Worm (Caenorhabditis elegans) whole organism, mixed stage, embryonic: ENCODE measurements around the gene srh-218.

Experiments used
- bed-3 ChIP-seq: fragments of 200-800 bp; sonication (Bioruptor generic); optimal IDR thresholded peaks from 3 replicates; lab custom pipeline; 2018; ENCODE audit warnings: mild to moderate bottlenecking, missing genetic modification characterization, moderate library complexity, missing compliant biosample characterization
- blmp-1 ChIP-seq: fragments of 150-350 bp; optimal IDR thresholded peaks from 2 replicates; lab custom pipeline; 2014; ENCODE audit warnings: missing biosample characterization, missing genetic modification characterization
- ceh-39 ChIP-seq: fragments of 150-350 bp; optimal IDR thresholded peaks from 2 replicates; lab custom pipeline; 2014; ENCODE audit warnings: missing biosample characterization, missing genetic modification characterization
- ceh-83 ChIP-seq: fragments of 200-800 bp; sonication (Bioruptor generic); optimal IDR thresholded peaks from 2 replicates; lab custom pipeline; 2018; ENCODE audit warnings: mild to moderate bottlenecking, missing genetic modification characterization, missing compliant biosample characterization
- ces-1 ChIP-seq: fragments of 150-350 bp; optimal IDR thresholded peaks from 2 replicates; lab custom pipeline; 2014; ENCODE audit warnings: missing biosample characterization, missing genetic modification reagents, missing genetic modification characterization
- cnd-1 ChIP-seq: fragments of 200-800 bp; sonication (Bioruptor generic); optimal IDR thresholded peaks from 2 replicates; lab custom pipeline; 2018; ENCODE audit warnings: mild to moderate bottlenecking, missing genetic modification characterization, missing compliant biosample characterization
- elt-1 ChIP-seq: sonication (generic microtip); optimal IDR thresholded peaks from 2 replicates; lab custom pipeline; 2017; ENCODE audit warnings: missing genetic modification characterization, mild to moderate bottlenecking, missing compliant biosample characterization, antibody characterized with exemption, moderate library complexity, borderline replicate concordance; ENCODE audit not compliant: insufficient read depth
- elt-3 ChIP-seq: fragments of 150-350 bp; optimal IDR thresholded peaks from 2 replicates; lab custom pipeline; 2014; ENCODE audit warnings: missing biosample characterization, missing genetic modification characterization
- flh-1 ChIP-seq: fragments of 200-800 bp; sonication (Bioruptor generic); optimal IDR thresholded peaks from 2 replicates; lab custom pipeline; 2018; ENCODE audit warnings: mild to moderate bottlenecking, missing genetic modification characterization, moderate library complexity, missing compliant biosample characterization
- hlh-1 ChIP-seq: fragments of 150-350 bp; optimal IDR thresholded peaks from 2 replicates; lab custom pipeline; 2014; ENCODE audit warnings: missing biosample characterization, missing genetic modification reagents, missing genetic modification characterization
- lin-13 ChIP-seq: fragments of 150-350 bp; optimal IDR thresholded peaks from 2 replicates; lab custom pipeline; 2014; ENCODE audit warnings: missing biosample characterization, missing genetic modification characterization
- lin-32 ChIP-seq: fragments of 200-800 bp; sonication (Bioruptor generic); optimal IDR thresholded peaks from 2 replicates; lab custom pipeline; 2018; ENCODE audit warnings: mild to moderate bottlenecking, missing genetic modification characterization, missing compliant biosample characterization
- lsy-2 ChIP-seq: fragments of 150-350 bp; optimal IDR thresholded peaks from 2 replicates; lab custom pipeline; 2014; ENCODE audit warnings: missing biosample characterization, missing genetic modification characterization
- mab-5 ChIP-seq: fragments of 150-350 bp; optimal IDR thresholded peaks from 2 replicates; lab custom pipeline; 2014; ENCODE audit warnings: missing biosample characterization, missing genetic modification characterization
- mep-1 ChIP-seq: fragments of 150-350 bp; optimal IDR thresholded peaks from 2 replicates; lab custom pipeline; 2017; ENCODE audit warnings: missing biosample characterization, missing genetic modification reagents, missing genetic modification characterization, inconsistent platforms
- mls-2 ChIP-seq: sonication (generic microtip); optimal IDR thresholded peaks from 2 replicates; lab custom pipeline; 2016; ENCODE audit warnings: mild to moderate bottlenecking, missing genetic modification characterization, moderate library complexity, missing compliant biosample characterization
- nhr-12 ChIP-seq: fragments of 150-350 bp; optimal IDR thresholded peaks from 2 replicates; lab custom pipeline; 2014; ENCODE audit warnings: missing biosample characterization, missing genetic modification characterization
- nhr-2 ChIP-seq: fragments of 150-350 bp; optimal IDR thresholded peaks from 2 replicates; lab custom pipeline; 2014; ENCODE audit warnings: missing biosample characterization, missing genetic modification characterization
- nhr-237 ChIP-seq: fragments of 150-350 bp; optimal IDR thresholded peaks from 2 replicates; lab custom pipeline; 2014; ENCODE audit warnings: missing biosample characterization, missing genetic modification characterization
- nhr-28 ChIP-seq: fragments of 150-350 bp; optimal IDR thresholded peaks from 2 replicates; lab custom pipeline; 2014; ENCODE audit warnings: missing biosample characterization, missing genetic modification characterization
- nhr-76 ChIP-seq: sonication (generic microtip); optimal IDR thresholded peaks from 2 replicates; lab custom pipeline; 2017; ENCODE audit warnings: missing biosample characterization, missing genetic modification characterization
- pha-4 ChIP-seq: fragments of 150-350 bp; optimal IDR thresholded peaks from 2 replicates; lab custom pipeline; 2018; ENCODE audit warnings: missing biosample characterization, missing genetic modification reagents, missing genetic modification characterization
- sem-2 ChIP-seq: fragments of 200-800 bp; sonication (Bioruptor generic); optimal IDR thresholded peaks from 2 replicates; lab custom pipeline; 2018; ENCODE audit warnings: mild to moderate bottlenecking, missing genetic modification characterization, missing compliant biosample characterization
- snpc-4 ChIP-seq: fragments of 150-350 bp; optimal IDR thresholded peaks from 2 replicates; lab custom pipeline; 2014; ENCODE audit warnings: missing biosample characterization, missing genetic modification characterization
- tbx-8 ChIP-seq: fragments of 200-800 bp; sonication (Bioruptor generic); optimal IDR thresholded peaks from 2 replicates; lab custom pipeline; 2018; ENCODE audit warnings: mild to moderate bottlenecking, missing genetic modification characterization, moderate library complexity, missing compliant biosample characterization
- unc-39 ChIP-seq: fragments of 150-350 bp; optimal IDR thresholded peaks from 2 replicates; lab custom pipeline; 2014; ENCODE audit warnings: missing biosample characterization, missing genetic modification characterization
- unc-62 ChIP-seq: fragments of 150-350 bp; optimal IDR thresholded peaks from 2 replicates; lab custom pipeline; 2014; ENCODE audit warnings: missing biosample characterization, missing genetic modification reagents, missing genetic modification characterization
- zip-8 ChIP-seq: fragments of 150-350 bp; optimal IDR thresholded peaks from 2 replicates; lab custom pipeline; 2014; ENCODE audit warnings: missing biosample characterization, missing genetic modification characterization
- ztf-11 ChIP-seq: fragments of 150-350 bp; optimal IDR thresholded peaks from 2 replicates; lab custom pipeline; 2014; ENCODE audit warnings: missing biosample characterization, missing genetic modification characterization

srh-218 gene

DNA sequence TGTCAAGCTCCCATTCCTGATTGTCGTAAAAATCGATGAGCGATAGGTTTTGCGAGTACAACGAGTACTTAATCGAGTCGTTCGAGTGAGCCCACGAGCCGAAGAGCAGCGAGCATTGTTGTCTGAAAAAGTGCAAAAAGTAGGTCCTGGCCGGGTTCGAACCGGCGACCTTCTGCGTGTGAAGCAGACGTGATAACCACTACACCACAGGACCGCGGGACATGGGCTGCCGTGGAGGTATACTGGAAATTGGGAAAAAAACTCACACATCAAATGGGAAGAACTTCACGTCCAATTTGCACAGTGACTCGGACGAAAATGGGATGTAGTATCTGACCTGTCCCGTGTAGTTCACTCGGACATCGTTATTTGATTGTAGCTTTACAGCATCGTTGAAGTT, 21.6 kb downstream of the srh-218 start:
- no peak for TF ChIP-seq ceh-39 (tag; lab: Kevin White, UChicago)
- no peak for TF ChIP-seq bed-3 (GFP tag; lab: Kevin White, UChicago)
- no peak for TF ChIP-seq nhr-237 (tag; lab: Kevin White, UChicago)
- no peak for TF ChIP-seq hlh-1 (tag; lab: Kevin White, UChicago)
- TF ChIP-seq zip-8 (tag; lab: Kevin White, UChicago) = no peak
- no peak for TF ChIP-seq nhr-12 (tag; lab: Kevin White, UChicago)

DNA sequence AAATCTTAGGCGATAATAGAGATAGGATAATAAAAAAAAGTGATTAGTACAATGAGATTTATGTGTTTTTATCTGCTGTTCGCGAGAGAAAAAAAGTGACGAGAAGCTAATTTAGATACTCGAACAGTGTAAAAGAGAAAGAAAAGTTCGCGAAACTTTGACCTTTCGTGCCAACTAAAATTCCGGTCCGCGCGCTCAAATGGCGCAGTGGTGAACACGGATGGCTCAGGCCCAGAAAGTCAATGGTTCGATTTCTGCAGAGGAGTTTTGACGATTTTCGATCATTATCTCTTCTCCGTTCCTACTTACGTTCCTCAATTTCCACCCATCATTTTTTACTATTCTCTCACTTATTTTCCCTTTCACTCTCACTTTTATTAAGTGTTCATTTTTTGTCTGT, 22.7 kb downstream of the srh-218 start:
- TF ChIP-seq nhr-237 (tag; lab: Kevin White, UChicago) (no peak), ceh-39 (tag; lab: Kevin White, UChicago) (no peak), lin-13 (tag; lab: Kevin White, UChicago) (no peak), mab-5 (no peak), nhr-2 (tag; lab: Kevin White, UChicago) (no peak), cnd-1 (no peak), unc-62 (GFP tag; lab: Kevin White, UChicago) (no peak), mls-2 (tag; lab: Kevin White, UChicago) (no peak), unc-39 (tag; lab: Kevin White, UChicago) (no peak), ztf-11 (tag; lab: Kevin White, UChicago) (no peak), hlh-1 (tag; lab: Kevin White, UChicago) (no peak), lsy-2 (no peak)

DNA sequence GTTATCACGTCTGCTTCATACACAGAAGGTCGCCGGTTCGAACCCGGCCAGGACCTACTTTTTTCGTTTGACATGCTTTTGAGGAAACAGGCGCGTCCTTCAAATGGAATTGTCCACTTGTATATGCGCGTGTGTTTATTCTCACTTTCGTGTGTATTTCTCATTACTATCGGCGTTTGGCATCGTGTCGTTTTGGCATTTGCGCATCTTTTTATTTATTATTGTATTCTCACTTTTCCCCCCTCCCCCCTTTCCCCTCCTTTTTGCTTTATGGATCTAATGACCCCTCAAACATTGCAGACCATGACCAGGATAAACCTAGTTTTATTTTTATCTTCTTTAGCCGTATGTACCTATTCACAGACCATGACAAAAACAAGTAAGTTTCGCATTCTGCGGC, 23.6 kb downstream of the srh-218 start, which contains the start of gene F21A3.3:
Gene F21A3.3 (plus strand): TSS at position 301 of the 400 bp plus-strand sequence.
- TF ChIP-seq nhr-28 (tag; lab: Kevin White, UChicago) = no peak
- TF ChIP-seq nhr-76 = no peak
- TF ChIP-seq flh-1 = no peak
- no peak for TF ChIP-seq ztf-11 (tag; lab: Kevin White, UChicago)
- no peak for TF ChIP-seq pha-4
- no peak for TF ChIP-seq mep-1 (tag; lab: Kevin White, UChicago)
- no peak for TF ChIP-seq elt-3 (tag; lab: Kevin White, UChicago)
- no peak for TF ChIP-seq mls-2 (tag; lab: Kevin White, UChicago)
- no peak for TF ChIP-seq ceh-39 (tag; lab: Kevin White, UChicago)
- TF ChIP-seq ceh-83 (GFP tag; lab: Kevin White, UChicago) = no peak
- no peak for TF ChIP-seq tbx-8 (GFP tag; lab: Kevin White, UChicago)
- no peak for TF ChIP-seq ces-1 (GFP tag; lab: Kevin White, UChicago)
- TF ChIP-seq hlh-1 (tag; lab: Kevin White, UChicago) = no peak
- no peak for TF ChIP-seq unc-62 (GFP tag; lab: Kevin White, UChicago)
- no peak for TF ChIP-seq mab-5
- TF ChIP-seq elt-1 (tag; lab: Kevin White, UChicago) = no peak
- TF ChIP-seq unc-39 (tag; lab: Kevin White, UChicago) = no peak
- TF ChIP-seq nhr-2 (tag; lab: Kevin White, UChicago) = no peak

DNA sequence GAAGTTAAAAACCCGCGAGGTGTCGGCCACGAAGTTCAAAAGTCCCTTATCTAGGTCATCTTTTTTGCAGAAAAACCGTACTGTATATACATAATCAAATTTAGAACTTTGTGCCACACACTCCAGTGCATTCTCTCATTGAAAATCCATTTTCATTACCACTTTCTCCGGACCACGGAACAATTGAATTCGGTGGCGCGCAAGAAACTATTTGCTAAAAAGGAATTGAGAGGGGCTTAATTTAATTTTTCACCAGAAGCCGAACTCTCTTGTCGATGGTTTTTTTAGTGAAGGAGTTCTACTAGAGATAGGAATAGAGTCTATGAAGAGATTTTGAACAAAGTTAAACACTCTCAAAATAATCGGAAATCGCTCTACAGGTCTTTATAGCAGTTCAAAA, 26.1 kb downstream of the srh-218 start:
- no peak for TF ChIP-seq lsy-2
- no peak for TF ChIP-seq unc-62 (GFP tag; lab: Kevin White, UChicago)
- no peak for TF ChIP-seq elt-1 (tag; lab: Kevin White, UChicago)
- no peak for TF ChIP-seq elt-3 (tag; lab: Kevin White, UChicago)
- TF ChIP-seq blmp-1 = no peak
- peak; percentile 53 for TF ChIP-seq ces-1 (GFP tag; lab: Kevin White, UChicago)
- TF ChIP-seq, all 35 proteins: peak for 1

DNA sequence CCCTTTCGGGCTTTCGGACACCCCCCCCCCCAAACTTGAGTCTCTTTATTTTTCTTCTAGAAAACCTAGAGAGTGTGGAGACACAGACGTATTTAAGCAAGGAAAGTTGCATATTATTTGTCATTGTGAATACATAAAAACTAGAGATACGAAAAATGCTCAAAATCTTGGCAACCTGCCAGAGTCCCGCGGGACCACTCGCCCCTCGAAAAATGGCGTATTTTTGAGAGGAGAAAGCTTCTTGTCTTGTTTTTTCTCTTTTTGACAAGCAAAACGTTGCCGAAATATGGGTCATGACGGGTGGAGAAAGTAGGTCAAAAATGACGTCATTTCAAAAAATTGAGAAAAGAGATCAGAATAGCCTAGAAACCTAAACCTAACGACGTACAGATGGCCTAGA, 26.6 kb downstream of the srh-218 start:
- TF ChIP-seq ceh-83 (GFP tag; lab: Kevin White, UChicago) = no peak
- no peak for TF ChIP-seq tbx-8 (GFP tag; lab: Kevin White, UChicago)
- no peak for TF ChIP-seq sem-2 (GFP tag; lab: Kevin White, UChicago)
- TF ChIP-seq hlh-1 (tag; lab: Kevin White, UChicago) = no peak
- TF ChIP-seq elt-3 (tag; lab: Kevin White, UChicago) = no peak
- TF ChIP-seq ces-1 (GFP tag; lab: Kevin White, UChicago) = no peak
- no peak for TF ChIP-seq lin-32 (GFP tag; lab: Kevin White, UChicago)
- TF ChIP-seq bed-3 (GFP tag; lab: Kevin White, UChicago) = no peak
- TF ChIP-seq lin-13 (tag; lab: Kevin White, UChicago) = no peak
- TF ChIP-seq mab-5 = no peak
- TF ChIP-seq nhr-28 (tag; lab: Kevin White, UChicago) = no peak
- TF ChIP-seq cnd-1 = no peak
- TF ChIP-seq nhr-12 (tag; lab: Kevin White, UChicago) = no peak
- no peak for TF ChIP-seq unc-62 (GFP tag; lab: Kevin White, UChicago)
- TF ChIP-seq snpc-4 (tag; lab: Kevin White, UChicago) = no peak
